Fruit fly (Drosophila melanogaster) whole organism, embryonic: ENCODE measurements around the gene CG8509.
A peak's percentile ranks its signal among the peaks of the same experiment; 100 is the strongest.

Source experiments
- Ada2b ChIP-seq: fragments of 200-800 bp; sonication (Bioruptor generic); IDR thresholded peaks from 2 replicates; pipeline ENCODE4 v1.3.6; 2022; ENCODE audit warnings: missing biosample characterization, missing genetic modification characterization
- Atf6 ChIP-seq: fragments of 200-800 bp; sonication (Bioruptor generic); IDR thresholded peaks from 2 replicates; pipeline ENCODE4 v1.3.6; 2022; ENCODE audit warnings: missing biosample characterization, missing genetic modification characterization
- CG13296 ChIP-seq: fragments of 200-800 bp; sonication (Bioruptor generic); optimal IDR thresholded peaks from 3 replicates; lab custom pipeline; 2018; ENCODE audit warnings: missing biosample characterization, mild to moderate bottlenecking, missing genetic modification characterization
- CG13894 ChIP-seq: fragments of 200-800 bp; sonication (Bioruptor generic); optimal IDR thresholded peaks from 3 replicates; lab custom pipeline; 2018; ENCODE audit warnings: missing biosample characterization, mild to moderate bottlenecking, missing genetic modification characterization, moderate library complexity
- CG15269 ChIP-seq: fragments of 200-800 bp; sonication (Bioruptor generic); optimal IDR thresholded peaks from 2 replicates; lab custom pipeline; 2018; ENCODE audit warnings: missing biosample characterization, mild to moderate bottlenecking, missing genetic modification characterization, moderate library complexity
- CG16813 ChIP-seq: fragments of 200-800 bp; sonication (Bioruptor generic); IDR thresholded peaks from 3 replicates; pipeline ENCODE4 v1.3.6; 2022; ENCODE audit warnings: missing biosample characterization, missing genetic modification characterization; ENCODE audit not compliant: partially characterized antibody
- CG17359 ChIP-seq: fragments of 200-800 bp; sonication (Bioruptor generic); optimal IDR thresholded peaks from 3 replicates; lab custom pipeline; 2018; ENCODE audit warnings: missing biosample characterization, mild to moderate bottlenecking, missing genetic modification characterization, moderate library complexity
- CG17385 ChIP-seq: fragments of 200-800 bp; sonication (Bioruptor generic); optimal IDR thresholded peaks from 3 replicates; lab custom pipeline; 2018; ENCODE audit warnings: missing biosample characterization, mild to moderate bottlenecking, missing genetic modification characterization
- CG17912 ChIP-seq: fragments of 200-800 bp; sonication (Bioruptor generic); optimal IDR thresholded peaks from 2 replicates; lab custom pipeline; 2018; ENCODE audit warnings: missing biosample characterization, mild to moderate bottlenecking, missing genetic modification characterization
- CG18262 ChIP-seq: fragments of 200-800 bp; optimal IDR thresholded peaks from 3 replicates; lab custom pipeline; 2019; ENCODE audit warnings: missing biosample characterization, mild to moderate bottlenecking, missing genetic modification characterization, moderate library complexity
- CG30020 ChIP-seq: fragments of 200-800 bp; optimal IDR thresholded peaks from 2 replicates; lab custom pipeline; 2019; ENCODE audit warnings: missing biosample characterization, mild to moderate bottlenecking, missing genetic modification characterization, moderate library complexity
- CG31224 ChIP-seq: fragments of 200-800 bp; sonication (Bioruptor generic); IDR thresholded peaks from 2 replicates; pipeline ENCODE4 v1.3.6; 2022; ENCODE audit warnings: missing biosample characterization, missing genetic modification characterization
- CG32532 ChIP-seq: fragments of 200-800 bp; sonication (Bioruptor generic); IDR thresholded peaks from 2 replicates; pipeline ENCODE4 v1.3.6; 2022; ENCODE audit warnings: missing biosample characterization, missing genetic modification characterization
- CG34224 ChIP-seq: fragments of 200-800 bp; sonication (Bioruptor generic); IDR thresholded peaks from 3 replicates; pipeline ENCODE4 v1.3.6; 2022; ENCODE audit warnings: missing biosample characterization, missing genetic modification characterization; ENCODE audit not compliant: partially characterized antibody
- CG3995 ChIP-seq: fragments of 200-800 bp; sonication (Bioruptor generic); optimal IDR thresholded peaks from 3 replicates; lab custom pipeline; 2016; ENCODE audit warnings: missing biosample characterization, missing genetic modification characterization
- CG42726 ChIP-seq: fragments of 200-800 bp; sonication (Bioruptor generic); IDR thresholded peaks from 2 replicates; pipeline ENCODE4 v1.3.6; 2022; ENCODE audit warnings: missing biosample characterization, missing genetic modification characterization; ENCODE audit not compliant: partially characterized antibody
- CG6254 ChIP-seq: fragments of 200-800 bp; sonication (Bioruptor generic); optimal IDR thresholded peaks from 3 replicates; lab custom pipeline; 2017; ENCODE audit warnings: mild to moderate bottlenecking, missing biosample characterization, missing genetic modification reagents, missing genetic modification characterization
- CG6765 ChIP-seq: fragments of 200-800 bp; sonication (Bioruptor generic); optimal IDR thresholded peaks from 3 replicates; lab custom pipeline; 2017; ENCODE audit warnings: missing biosample characterization, mild to moderate bottlenecking, missing genetic modification characterization
- CG6791 ChIP-seq: fragments of 200-800 bp; sonication (Bioruptor generic); IDR thresholded peaks from 3 replicates; pipeline ENCODE4 v1.3.6; 2022; ENCODE audit warnings: missing biosample characterization, missing genetic modification characterization; ENCODE audit not compliant: partially characterized antibody
- CG8089 ChIP-seq: fragments of 200-800 bp; sonication (Bioruptor generic); optimal IDR thresholded peaks from 3 replicates; lab custom pipeline; 2016; ENCODE audit warnings: missing biosample characterization, missing genetic modification characterization
- CHES-1-like ChIP-seq: fragments of 200-800 bp; sonication (Bioruptor generic); optimal IDR thresholded peaks from 2 replicates; lab custom pipeline; 2016; ENCODE audit warnings: missing biosample characterization, missing genetic modification characterization
- Dfd ChIP-seq, 2 experiments: fragments of >200 bp; optimal IDR thresholded peaks; 2 replicates each; lab custom pipeline; 2017; ENCODE audit warnings: missing biosample characterization in 2 of 2, missing genetic modification characterization in 2 of 2
- Dref ChIP-seq: fragments of 200-800 bp; sonication (Bioruptor generic); IDR thresholded peaks from 2 replicates; pipeline ENCODE4 v1.3.6; 2022; ENCODE audit warnings: missing biosample characterization, missing genetic modification characterization
- Ets97D ChIP-seq: fragments of 200-800 bp; sonication (Bioruptor generic); optimal IDR thresholded peaks from 3 replicates; lab custom pipeline; 2016; ENCODE audit warnings: missing biosample characterization, missing genetic modification characterization
- Gug ChIP-seq: fragments of 200-800 bp; sonication (Bioruptor generic); IDR thresholded peaks from 4 replicates; pipeline ENCODE4 v1.3.6; 2022; ENCODE audit warnings: missing biosample characterization, missing genetic modification characterization
- MTF-1 ChIP-seq: fragments of 200-800 bp; sonication (Bioruptor generic); optimal IDR thresholded peaks from 2 replicates; lab custom pipeline; 2018; ENCODE audit warnings: missing biosample characterization, mild to moderate bottlenecking, missing genetic modification characterization, borderline replicate concordance
- Mes4 ChIP-seq: fragments of 200-800 bp; sonication (Bioruptor generic); optimal IDR thresholded peaks from 2 replicates; lab custom pipeline; 2016; ENCODE audit warnings: missing biosample characterization, missing genetic modification characterization
- Nf-YB ChIP-seq: fragments of 200-800 bp; sonication (Bioruptor generic); optimal IDR thresholded peaks from 3 replicates; lab custom pipeline; 2019; ENCODE audit warnings: missing biosample characterization, mild to moderate bottlenecking, missing genetic modification characterization, moderate library complexity
- Ptx1 ChIP-seq: fragments of 200-800 bp; sonication (Bioruptor generic); IDR thresholded peaks from 2 replicates; pipeline ENCODE4 v1.3.6; 2022; ENCODE audit warnings: missing biosample characterization, missing genetic modification characterization
- Ssrp ChIP-seq: fragments of 200-800 bp; sonication (Bioruptor generic); optimal IDR thresholded peaks from 2 replicates; lab custom pipeline; 2018; ENCODE audit warnings: missing biosample characterization, mild to moderate bottlenecking, missing genetic modification characterization, moderate library complexity
- Xrp1 ChIP-seq: fragments of 200-800 bp; sonication (Bioruptor generic); IDR thresholded peaks from 2 replicates; pipeline ENCODE4 v1.3.6; 2022; ENCODE audit warnings: missing biosample characterization, missing genetic modification characterization
- ara ChIP-seq: fragments of 200-800 bp; sonication (Bioruptor generic); IDR thresholded peaks from 2 replicates; pipeline ENCODE4 v1.3.6; 2022; ENCODE audit warnings: missing biosample characterization, missing genetic modification characterization
- bcd ChIP-seq: fragments of 200-800 bp; sonication (Bioruptor generic); optimal IDR thresholded peaks from 2 replicates; lab custom pipeline; 2017; ENCODE audit warnings: missing biosample characterization, mild to moderate bottlenecking, missing genetic modification characterization
- bowl ChIP-seq: fragments of 200-800 bp; sonication (Bioruptor generic); IDR thresholded peaks from 2 replicates; pipeline ENCODE4 v1.3.6; 2022; ENCODE audit warnings: missing biosample characterization, missing genetic modification characterization
- bsh ChIP-seq, 2 experiments: fragments of 200-800 bp; sonication (Bioruptor generic); optimal IDR thresholded peaks; 2 replicates each; lab custom pipeline; 2017 to 2018; ENCODE audit warnings: mild to moderate bottlenecking in 2 of 2, missing biosample characterization in 2 of 2, missing genetic modification characterization in 2 of 2, moderate library complexity in 1 of 2
- chinmo ChIP-seq: fragments of 200-800 bp; sonication (Bioruptor generic); IDR thresholded peaks from 4 replicates; pipeline ENCODE4 v1.3.6; 2022; ENCODE audit warnings: missing biosample characterization, missing genetic modification characterization; ENCODE audit not compliant: partially characterized antibody
- dati ChIP-seq: fragments of 200-800 bp; sonication (Bioruptor generic); IDR thresholded peaks from 2 replicates; pipeline ENCODE4 v1.3.6; 2022; ENCODE audit warnings: missing biosample characterization, missing genetic modification characterization
- dm ChIP-seq: fragments of 200-800 bp; sonication (Bioruptor generic); optimal IDR thresholded peaks from 3 replicates; lab custom pipeline; 2016; ENCODE audit warnings: missing biosample characterization, missing genetic modification characterization
- fd64A ChIP-seq: fragments of 200-800 bp; sonication (Bioruptor generic); optimal IDR thresholded peaks from 3 replicates; lab custom pipeline; 2018; ENCODE audit warnings: missing biosample characterization, mild to moderate bottlenecking, missing genetic modification characterization
- fd96Cb ChIP-seq: fragments of 200-800 bp; sonication (Bioruptor generic); optimal IDR thresholded peaks from 2 replicates; lab custom pipeline; 2018; ENCODE audit warnings: missing biosample characterization, mild to moderate bottlenecking, missing genetic modification characterization, moderate library complexity
- fu2 ChIP-seq: fragments of 200-800 bp; sonication (Bioruptor generic); optimal IDR thresholded peaks from 2 replicates; lab custom pipeline; 2016; ENCODE audit warnings: missing biosample characterization, missing genetic modification characterization
- gem ChIP-seq: fragments of 200-800 bp; sonication (Bioruptor generic); optimal IDR thresholded peaks from 2 replicates; lab custom pipeline; 2019; ENCODE audit warnings: missing biosample characterization, mild to moderate bottlenecking, missing genetic modification characterization, moderate library complexity
- ind ChIP-seq: fragments of 200-800 bp; sonication (Bioruptor generic); optimal IDR thresholded peaks from 3 replicates; lab custom pipeline; 2016; ENCODE audit warnings: missing biosample characterization, missing genetic modification characterization
- mam ChIP-seq: fragments of 200-800 bp; sonication (Bioruptor generic); optimal IDR thresholded peaks from 3 replicates; lab custom pipeline; 2016; ENCODE audit warnings: missing biosample characterization, missing genetic modification characterization
- pho ChIP-seq: fragments of 200-800 bp; sonication (Bioruptor generic); optimal IDR thresholded peaks from 2 replicates; lab custom pipeline; 2016; ENCODE audit warnings: missing biosample characterization, missing genetic modification characterization
- salm ChIP-seq: fragments of 200-800 bp; sonication (Bioruptor generic); optimal IDR thresholded peaks from 2 replicates; lab custom pipeline; 2018; ENCODE audit warnings: missing biosample characterization, mild to moderate bottlenecking, missing genetic modification characterization
- sima ChIP-seq: fragments of 200-800 bp; sonication (Bioruptor generic); optimal IDR thresholded peaks from 2 replicates; lab custom pipeline; 2016; ENCODE audit warnings: missing biosample characterization, missing genetic modification characterization
- sisA ChIP-seq: fragments of 200-800 bp; sonication (Bioruptor generic); IDR thresholded peaks from 2 replicates; pipeline ENCODE4 v1.3.6; 2022; ENCODE audit warnings: missing biosample characterization, missing genetic modification characterization
- vvl ChIP-seq: fragments of 200-800 bp; sonication (Bioruptor generic); IDR thresholded peaks from 2 replicates; pipeline ENCODE4 v1.3.6; 2022; ENCODE audit warnings: missing biosample characterization, missing genetic modification characterization
- zen ChIP-seq: fragments of 200-800 bp; sonication (Bioruptor generic); optimal IDR thresholded peaks from 3 replicates; lab custom pipeline; 2018; ENCODE audit warnings: missing biosample characterization, mild to moderate bottlenecking, missing genetic modification characterization, moderate library complexity
- zen2 ChIP-seq: fragments of 200-800 bp; sonication (Bioruptor generic); IDR thresholded peaks from 3 replicates; pipeline ENCODE4 v1.3.6; 2022; ENCODE audit warnings: missing biosample characterization, missing genetic modification characterization; ENCODE audit not compliant: partially characterized antibody

The CG8509 gene

DNA sequence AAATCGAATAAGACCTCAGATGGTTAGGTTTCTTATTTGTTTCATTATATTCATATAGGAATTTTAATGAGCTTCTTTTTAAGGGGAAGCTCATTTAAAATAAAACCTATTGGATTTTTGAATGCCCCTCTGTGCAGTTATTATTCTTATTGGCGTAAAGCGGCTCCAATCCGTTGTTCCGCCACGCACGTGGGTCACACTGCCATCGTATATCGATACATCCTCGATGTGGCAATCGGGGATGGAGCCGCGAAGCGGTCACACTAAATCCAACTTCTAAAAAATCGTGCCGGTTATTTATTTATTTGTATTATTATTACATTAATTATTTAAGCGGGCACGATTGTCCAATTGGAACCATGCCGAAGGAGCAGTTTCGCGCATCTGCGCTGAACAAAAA is 46.6 kb upstream of the CG8509 start, which contains the start of gene Polr3A (continued):
- TF ChIP-seq CG17912 (GFP tag; lab: Kevin White, UChicago) (no peak), CG32532 (no peak), Nf-YB (GFP tag; lab: Kevin White, UChicago) (no peak), CG15269 (tag; lab: Kevin White, UChicago) (no peak), CHES-1-like (GFP tag; lab: Kevin White, UChicago) (no peak), Gug (GFP tag; lab: Robert Waterston, UW) (no peak), CG31224 (GFP tag; lab: Robert Waterston, UW) (no peak), dm (GFP tag; lab: Kevin White, UChicago) (peak; percentile 27), CG6254 (GFP tag; lab: Kevin White, UChicago) (no peak), ind (GFP tag; lab: Kevin White, UChicago) (no peak), bowl (GFP tag; lab: Robert Waterston, UW) (no peak), vvl (GFP tag; lab: Robert Waterston, UW) (no peak), MTF-1 (GFP tag; lab: Kevin White, UChicago) (no peak), Ssrp (tag; lab: Kevin White, UChicago) (no peak), CG8089 (GFP tag; lab: Kevin White, UChicago) (no peak), bsh (GFP tag; optimal IDR thresholded peaks at IDR 0.05; lab: Kevin White, UChicago) (no peak), CG6765 (GFP tag; lab: Kevin White, UChicago) (no peak), CG6791 (GFP tag; lab: Robert Waterston, UW) (peak; percentile 73; the same call in 2 of the 3 replicates), fd96Cb (tag; lab: Kevin White, UChicago) (no peak), fd64A (GFP tag; lab: Kevin White, UChicago) (no peak), sisA (GFP tag; lab: Robert Waterston, UW) (no peak), CG16813 (GFP tag; lab: Robert Waterston, UW) (peak; percentile 63), Dfd (GFP tag; optimal IDR thresholded peaks at IDR 0.05; lab: Kevin White, UChicago) (no peak), Mes4 (GFP tag; lab: Kevin White, UChicago) (no peak), CG17385 (GFP tag; lab: Kevin White, UChicago) (no peak), salm (no peak), CG17359 (tag; lab: Kevin White, UChicago) (no peak), mam (no peak), chinmo (GFP tag; lab: Robert Waterston, UW) (no peak), zen2 (GFP tag; lab: Robert Waterston, UW) (no peak; the same call in 2 of the 3 replicates), CG42726 (GFP tag; lab: Robert Waterston, UW) (no peak), CG3995 (GFP tag; lab: Kevin White, UChicago) (peak; percentile 4), CG18262 (tag; lab: Kevin White, UChicago) (no peak), CG34224 (GFP tag; lab: Robert Waterston, UW) (no peak; the same call in 2 of the 3 replicates), Dref (peak; percentile 83), fu2 (no peak), Ada2b (GFP tag; lab: Robert Waterston, UW) (no peak), CG30020 (tag; lab: Kevin White, UChicago) (peak; percentile 62), Xrp1 (GFP tag; lab: Robert Waterston, UW) (no peak), ara (GFP tag; lab: Robert Waterston, UW) (no peak), Ptx1 (no peak), Ets97D (peak; percentile 29), Atf6 (no peak), pho (GFP tag; lab: Kevin White, UChicago) (no peak), sima (GFP tag; lab: Kevin White, UChicago) (no peak), zen (tag; lab: Kevin White, UChicago) (peak; percentile 49), bcd (GFP tag; lab: Kevin White, UChicago) (no peak), CG13296 (no peak), dati (GFP tag; lab: Robert Waterston, UW) (no peak), CG13894 (tag; lab: Kevin White, UChicago) (no peak), gem (tag; lab: Kevin White, UChicago) (no peak)
